Fruit fly (Drosophila melanogaster) whole organism, embryonic: ENCODE measurements around the gene Sld5.

Experiments
- B-H1 ChIP-seq: fragments of 200-800 bp; sonication (Bioruptor generic); IDR thresholded peaks from 3 replicates; pipeline ENCODE4 v1.3.6; 2022; ENCODE audit warnings: missing biosample characterization, missing genetic modification characterization
- CG10366 ChIP-seq: fragments of 200-800 bp; sonication (Bioruptor generic); IDR thresholded peaks from 2 replicates; pipeline ENCODE4 v1.3.6; 2022; ENCODE audit warnings: missing biosample characterization, missing genetic modification characterization
- CG10979 ChIP-seq: fragments of 200-800 bp; sonication (Bioruptor generic); optimal IDR thresholded peaks from 2 replicates; lab custom pipeline; 2018; ENCODE audit warnings: missing biosample characterization, mild to moderate bottlenecking, missing genetic modification characterization, moderate library complexity
- CG11560 ChIP-seq: fragments of 200-800 bp; sonication (Bioruptor generic); IDR thresholded peaks from 3 replicates; pipeline ENCODE4 v1.3.6; 2022; ENCODE audit warnings: missing biosample characterization, missing genetic modification characterization
- CG14441 ChIP-seq: fragments of 200-800 bp; sonication (Bioruptor generic); IDR thresholded peaks from 2 replicates; pipeline ENCODE4 v1.3.6; 2022; ENCODE audit warnings: missing biosample characterization, missing genetic modification characterization
- CG17328 ChIP-seq: fragments of 200-800 bp; sonication (Bioruptor generic); IDR thresholded peaks from 2 replicates; pipeline ENCODE4 v1.3.6; 2022; ENCODE audit warnings: missing biosample characterization, missing genetic modification characterization
- CG17568 ChIP-seq: fragments of 200-800 bp; sonication (Bioruptor generic); optimal IDR thresholded peaks from 2 replicates; lab custom pipeline; 2018; ENCODE audit warnings: missing biosample characterization, mild to moderate bottlenecking, missing genetic modification characterization, moderate library complexity
- CG17612 ChIP-seq: fragments of 200-800 bp; sonication (Bioruptor generic); IDR thresholded peaks from 2 replicates; pipeline ENCODE4 v1.3.6; 2022; ENCODE audit warnings: missing biosample characterization, missing genetic modification characterization
- CG17802 ChIP-seq: fragments of 200-800 bp; sonication (Bioruptor generic); optimal IDR thresholded peaks from 2 replicates; lab custom pipeline; 2018; ENCODE audit warnings: missing biosample characterization, mild to moderate bottlenecking, missing genetic modification characterization, moderate library complexity
- CG1792 ChIP-seq: fragments of 200-800 bp; sonication (Bioruptor generic); optimal IDR thresholded peaks from 2 replicates; lab custom pipeline; 2016; ENCODE audit warnings: missing biosample characterization, missing genetic modification characterization
- CG32767 ChIP-seq: fragments of 200-800 bp; sonication (Bioruptor generic); IDR thresholded peaks from 2 replicates; pipeline ENCODE4 v1.3.6; 2022; ENCODE audit warnings: missing biosample characterization, missing genetic modification characterization
- CG33557 ChIP-seq: fragments of 200-800 bp; sonication (Bioruptor generic); optimal IDR thresholded peaks from 2 replicates; lab custom pipeline; 2019; ENCODE audit warnings: missing biosample characterization, mild to moderate bottlenecking, missing genetic modification characterization, moderate library complexity
- CG3847 ChIP-seq: fragments of 200-800 bp; sonication (Bioruptor generic); IDR thresholded peaks from 2 replicates; pipeline ENCODE4 v1.3.6; 2022; ENCODE audit warnings: missing biosample characterization, missing genetic modification characterization
- CG3995 ChIP-seq: fragments of 200-800 bp; sonication (Bioruptor generic); optimal IDR thresholded peaks from 3 replicates; lab custom pipeline; 2016; ENCODE audit warnings: missing biosample characterization, missing genetic modification characterization
- CG4854 ChIP-seq: fragments of 200-800 bp; sonication (Bioruptor generic); optimal IDR thresholded peaks from 2 replicates; lab custom pipeline; 2016; ENCODE audit warnings: missing biosample characterization, missing genetic modification characterization, inconsistent platforms
- CG7271 ChIP-seq: fragments of 200-800 bp; sonication (Bioruptor generic); optimal IDR thresholded peaks from 2 replicates; lab custom pipeline; 2018; ENCODE audit warnings: missing biosample characterization, mild to moderate bottlenecking, missing genetic modification characterization, moderate library complexity
- CG7372 ChIP-seq: fragments of 200-800 bp; sonication (Bioruptor generic); IDR thresholded peaks from 2 replicates; pipeline ENCODE4 v1.3.6; 2022; ENCODE audit warnings: missing biosample characterization, missing genetic modification characterization
- CG8924 ChIP-seq: fragments of 200-800 bp; optimal IDR thresholded peaks from 3 replicates; lab custom pipeline; 2019; ENCODE audit warnings: missing biosample characterization, mild to moderate bottlenecking, missing genetic modification characterization, moderate library complexity
- CG9215 ChIP-seq: fragments of 200-800 bp; sonication (Bioruptor generic); IDR thresholded peaks from 2 replicates; pipeline ENCODE4 v1.3.6; 2022; ENCODE audit warnings: missing biosample characterization, missing genetic modification characterization
- D19A ChIP-seq: fragments of 200-800 bp; optimal IDR thresholded peaks from 3 replicates; lab custom pipeline; 2019; ENCODE audit warnings: missing biosample characterization, mild to moderate bottlenecking, missing genetic modification characterization, moderate library complexity
- HLH3B ChIP-seq: fragments of 200-800 bp; sonication (Bioruptor generic); IDR thresholded peaks from 2 replicates; pipeline ENCODE4 v1.3.6; 2022; ENCODE audit warnings: missing biosample characterization, missing genetic modification characterization
- Hey ChIP-seq: fragments of 200-800 bp; sonication (Bioruptor generic); optimal IDR thresholded peaks from 3 replicates; lab custom pipeline; 2018; ENCODE audit warnings: missing biosample characterization, mild to moderate bottlenecking, missing genetic modification characterization
- Hr51 ChIP-seq, 2 experiments: fragments of 200-800 bp; sonication (Bioruptor generic); optimal IDR thresholded peaks; 2 replicates in 1 of 2; 3 replicates in 1 of 2; lab custom pipeline; 2016 to 2018; ENCODE audit warnings: missing biosample characterization in 2 of 2, missing genetic modification characterization in 2 of 2, mild to moderate bottlenecking in 1 of 2, moderate library complexity in 1 of 2
- Neu2 ChIP-seq: fragments of 200-800 bp; sonication (Bioruptor generic); optimal IDR thresholded peaks from 3 replicates; lab custom pipeline; 2016; ENCODE audit warnings: missing biosample characterization, missing genetic modification characterization, borderline replicate concordance
- Nf-YA ChIP-seq: fragments of 200-800 bp; sonication (Bioruptor generic); IDR thresholded peaks from 2 replicates; pipeline ENCODE4 v1.3.6; 2022; ENCODE audit warnings: missing biosample characterization, missing genetic modification characterization
- Optix ChIP-seq: fragments of 200-800 bp; sonication (Bioruptor generic); IDR thresholded peaks from 3 replicates; pipeline ENCODE4 v1.3.6; 2022; ENCODE audit warnings: missing biosample characterization, missing genetic modification characterization
- Pdp1 ChIP-seq, 2 experiments: fragments of 200-800 bp; sonication (Bioruptor generic); optimal IDR thresholded peaks; 3 replicates each; lab custom pipeline; 2016; ENCODE audit warnings: missing biosample characterization in 2 of 2, missing genetic modification characterization in 2 of 2, mild to moderate bottlenecking in 1 of 2, moderate library complexity in 1 of 2
- Sry-δ ChIP-seq: fragments of 200-800 bp; sonication (Bioruptor generic); optimal IDR thresholded peaks from 2 replicates; lab custom pipeline; 2016; ENCODE audit warnings: missing biosample characterization, missing genetic modification characterization
- Taf1 ChIP-seq: fragments of 200-800 bp; sonication (Bioruptor generic); IDR thresholded peaks from 2 replicates; pipeline ENCODE4 v1.3.6; 2022; ENCODE audit warnings: missing biosample characterization, missing genetic modification characterization
- ab ChIP-seq: fragments of 200-800 bp; sonication (Bioruptor generic); optimal IDR thresholded peaks from 2 replicates; lab custom pipeline; 2016; ENCODE audit warnings: missing biosample characterization, missing genetic modification characterization
- cg ChIP-seq: fragments of 200-800 bp; sonication (Bioruptor generic); optimal IDR thresholded peaks from 3 replicates; lab custom pipeline; 2019; ENCODE audit warnings: missing biosample characterization, mild to moderate bottlenecking, missing genetic modification characterization, moderate library complexity
- ewg ChIP-seq: fragments of 200-800 bp; sonication (Bioruptor generic); optimal IDR thresholded peaks from 3 replicates; lab custom pipeline; 2017; ENCODE audit warnings: mild to moderate bottlenecking, missing biosample characterization, missing genetic modification reagents, missing genetic modification characterization
- eyg ChIP-seq: fragments of 200-800 bp; sonication (Bioruptor generic); optimal IDR thresholded peaks from 3 replicates; lab custom pipeline; 2016; ENCODE audit warnings: missing biosample characterization, missing genetic modification characterization
- gcm ChIP-seq: fragments of 200-800 bp; sonication (Bioruptor generic); optimal IDR thresholded peaks from 2 replicates; lab custom pipeline; 2019; ENCODE audit warnings: missing biosample characterization, mild to moderate bottlenecking, missing genetic modification characterization, moderate library complexity
- gsb-n ChIP-seq: fragments of 200-800 bp; sonication (Bioruptor generic); optimal IDR thresholded peaks from 3 replicates; lab custom pipeline; 2018; ENCODE audit warnings: missing biosample characterization, mild to moderate bottlenecking, missing genetic modification characterization
- hkb ChIP-seq, 2 experiments: fragments of 200-800 bp in 1 of 2; fragments of >200 bp in 1 of 2; sonication (Bioruptor generic) in 1 of 2; IDR thresholded peaks in 1 of 2; optimal IDR thresholded peaks in 1 of 2; 2 replicates each; pipeline versions ENCODE4 v1.3.6 to Lab custom; 2017 to 2022; ENCODE audit warnings: missing biosample characterization in 1 of 2, missing genetic modification characterization in 1 of 2
- jing ChIP-seq: fragments of 200-800 bp; sonication (Bioruptor generic); optimal IDR thresholded peaks from 2 replicates; lab custom pipeline; 2018; ENCODE audit warnings: missing biosample characterization, mild to moderate bottlenecking, missing genetic modification characterization
- mam ChIP-seq: fragments of 200-800 bp; sonication (Bioruptor generic); optimal IDR thresholded peaks from 3 replicates; lab custom pipeline; 2016; ENCODE audit warnings: missing biosample characterization, missing genetic modification characterization
- mirr ChIP-seq: fragments of 200-800 bp; sonication (Bioruptor generic); optimal IDR thresholded peaks from 3 replicates; lab custom pipeline; 2018; ENCODE audit warnings: missing biosample characterization, mild to moderate bottlenecking, missing genetic modification characterization
- nerfin-1 ChIP-seq: fragments of 200-800 bp; sonication (Bioruptor generic); optimal IDR thresholded peaks from 3 replicates; lab custom pipeline; 2019; ENCODE audit warnings: missing biosample characterization, mild to moderate bottlenecking, missing genetic modification characterization, moderate library complexity
- org-1 ChIP-seq: fragments of 200-800 bp; sonication (Bioruptor generic); optimal IDR thresholded peaks from 2 replicates; lab custom pipeline; 2017; ENCODE audit warnings: missing biosample characterization, missing genetic modification characterization
- otp ChIP-seq: fragments of 200-800 bp; sonication (Bioruptor generic); IDR thresholded peaks from 3 replicates; pipeline ENCODE4, ENCODE4 v1.3.6; 2022; ENCODE audit warnings: missing biosample characterization, missing genetic modification characterization
- pan ChIP-seq, 4 experiments: fragments of >200 bp in 3 of 4; fragments of 200-800 bp in 1 of 4; sonication (Bioruptor generic) in 1 of 4; optimal IDR thresholded peaks in 3 of 4; IDR thresholded peaks in 1 of 4; 2 replicates each; pipeline versions ENCODE4 v1.3.6 to Lab custom; 2017 to 2022; ENCODE audit warnings: missing biosample characterization in 2 of 4, missing genetic modification characterization in 2 of 4, mixed read lengths in 1 of 4
- psq ChIP-seq: fragments of 200-800 bp; sonication (Bioruptor generic); optimal IDR thresholded peaks from 2 replicates; lab custom pipeline; 2017; ENCODE audit warnings: missing biosample characterization, missing genetic modification characterization
- ranshi ChIP-seq: fragments of 200-800 bp; sonication (Bioruptor generic); IDR thresholded peaks from 2 replicates; pipeline ENCODE4 v1.3.6; 2022; ENCODE audit warnings: missing biosample characterization, missing genetic modification characterization
- ro ChIP-seq: fragments of 200-800 bp; sonication (Bioruptor generic); IDR thresholded peaks from 2 replicates; pipeline ENCODE4 v1.3.6; 2022; ENCODE audit warnings: missing biosample characterization, missing genetic modification characterization
- sens-2 ChIP-seq: fragments of 200-800 bp; sonication (Bioruptor generic); IDR thresholded peaks from 2 replicates; pipeline ENCODE4 v1.3.6; 2022; ENCODE audit warnings: missing biosample characterization, missing genetic modification characterization
- unpg ChIP-seq: fragments of 200-800 bp; sonication (Bioruptor generic); optimal IDR thresholded peaks from 3 replicates; lab custom pipeline; 2018; ENCODE audit warnings: missing biosample characterization, mild to moderate bottlenecking, missing genetic modification characterization, moderate library complexity
- zf30C ChIP-seq: fragments of 200-800 bp; sonication (Bioruptor generic); optimal IDR thresholded peaks from 3 replicates; lab custom pipeline; 2018; ENCODE audit warnings: missing biosample characterization, mild to moderate bottlenecking, missing genetic modification characterization

The Sld5 gene

dm6 chr3R:26105924-26106494 lies 49.7 kb upstream of the Sld5 start (continued):
- TF ChIP-seq CG14441 (GFP tag; lab: Robert Waterston, UW) (peak; percentile 81), gcm (no peak), CG10979 (tag; lab: Kevin White, UChicago) (no peak), Hey (tag; lab: Kevin White, UChicago) (peak; percentile 98), eyg (GFP tag; lab: Kevin White, UChicago) (no peak), CG8924 (tag; lab: Kevin White, UChicago) (peak; percentile 31), ranshi (GFP tag; lab: Robert Waterston, UW) (peak; percentile 79), CG32767 (GFP tag; lab: Robert Waterston, UW) (no peak), D19A (tag; lab: Kevin White, UChicago) (peak; percentile 35), Optix (GFP tag; lab: Robert Waterston, UW) (peak; percentile 49; the same call in 1 of the 3 replicates), mam (peak; percentile 4), sens-2 (GFP tag; lab: Robert Waterston, UW) (no peak; the same call in 1 of the 2 replicates), Taf1 (peak; percentile 81), Sry-δ (GFP tag; lab: Kevin White, UChicago) (no peak), org-1 (GFP tag; lab: Kevin White, UChicago) (peak; percentile 37), CG1792 (GFP tag; lab: Kevin White, UChicago) (no peak), ro (GFP tag; lab: Robert Waterston, UW) (0 out of 2 replicates have a peak, but pooled peaks have one; percentile 28), Pdp1 (GFP tag; optimal IDR thresholded peaks at IDR 0.05; lab: Kevin White, UChicago) (no peak), Nf-YA (GFP tag; lab: Robert Waterston, UW) (peak; percentile 67), ab (GFP tag; lab: Kevin White, UChicago) (no peak), CG3995 (GFP tag; lab: Kevin White, UChicago) (no peak), CG7271 (tag; lab: Kevin White, UChicago) (no peak), psq (no peak), CG17802 (tag; lab: Kevin White, UChicago) (no peak), Neu2 (GFP tag; lab: Kevin White, UChicago) (no peak), CG10366 (GFP tag; lab: Robert Waterston, UW) (peak; percentile 83), jing (GFP tag; lab: Kevin White, UChicago) (no peak), hkb (optimal IDR thresholded peaks at IDR 0.05; lab: Kevin White, UChicago) (no peak), hkb (GFP tag; IDR thresholded peaks at IDR 0.05; lab: Robert Waterston, UW) (peak; percentile 76), CG17328 (GFP tag; lab: Robert Waterston, UW) (no peak), otp (no peak), zf30C (GFP tag; lab: Kevin White, UChicago) (no peak), HLH3B (GFP tag; lab: Robert Waterston, UW) (peak; percentile 58), unpg (GFP tag; lab: Kevin White, UChicago) (peak; percentile 69), CG11560 (tag; lab: Robert Waterston, UW) (peak; percentile 9; the same call in 1 of the 3 replicates), CG9215 (GFP tag; lab: Robert Waterston, UW) (peak; percentile 59), gsb-n (tag; lab: Kevin White, UChicago) (no peak), CG17568 (GFP tag; lab: Kevin White, UChicago) (no peak), CG33557 (GFP tag; lab: Kevin White, UChicago) (no peak), CG17612 (GFP tag; lab: Robert Waterston, UW) (peak; percentile 58; the same call in 1 of the 2 replicates), cg (GFP tag; lab: Kevin White, UChicago) (no peak), nerfin-1 (tag; lab: Kevin White, UChicago) (no peak), CG4854 (GFP tag; lab: Kevin White, UChicago) (no peak), B-H1 (peak; percentile 70), Hr51 (GFP tag; optimal IDR thresholded peaks at IDR 0.05; lab: Kevin White, UChicago) (peak in 1 of 2 experiments; percentile 62), CG7372 (GFP tag; lab: Robert Waterston, UW) (0 out of 2 replicates have a peak, but pooled peaks have one; percentile 36), CG3847 (peak; percentile 70), ewg (GFP tag; lab: Kevin White, UChicago) (peak; percentile 12), pan (optimal IDR thresholded peaks at IDR 0.05; lab: Kevin White, UChicago) (no peak), pan (GFP tag; optimal IDR thresholded peaks at IDR 0.05 in 1 of 2, IDR thresholded peaks at IDR 0.05 in 1 of 2) (peak in 1 of 2 experiments; percentile 81), mirr (no peak)
